Fruit fly (Drosophila melanogaster) whole organism, embryonic: ENCODE results near the gene Ser7.

Experiments used
- Atf6 ChIP-seq: fragments of 200-800 bp; sonication (Bioruptor generic); IDR thresholded peaks from 2 replicates; pipeline ENCODE4 v1.3.6; 2022; ENCODE audit warnings: missing biosample characterization, missing genetic modification characterization
- CG10543 ChIP-seq: fragments of 200-800 bp; sonication (Bioruptor generic); optimal IDR thresholded peaks from 3 replicates; lab custom pipeline; 2017; ENCODE audit warnings: missing biosample characterization, mild to moderate bottlenecking, missing genetic modification characterization, moderate library complexity
- CG10959 ChIP-seq: fragments of 200-800 bp; sonication (Bioruptor generic); IDR thresholded peaks from 2 replicates; pipeline ENCODE4 v1.3.6; 2022; ENCODE audit warnings: missing biosample characterization, missing genetic modification characterization
- CG11398 ChIP-seq: fragments of 200-800 bp; sonication (Bioruptor generic); optimal IDR thresholded peaks from 2 replicates; lab custom pipeline; 2016; ENCODE audit warnings: missing biosample characterization, missing genetic modification characterization
- CG14050 ChIP-seq: fragments of 200-800 bp; sonication (Bioruptor generic); IDR thresholded peaks from 3 replicates; pipeline ENCODE4 v1.3.6; 2022; ENCODE audit warnings: missing biosample characterization, missing genetic modification characterization
- CG17359 ChIP-seq: fragments of 200-800 bp; sonication (Bioruptor generic); optimal IDR thresholded peaks from 3 replicates; lab custom pipeline; 2018; ENCODE audit warnings: missing biosample characterization, mild to moderate bottlenecking, missing genetic modification characterization, moderate library complexity
- CG18476 ChIP-seq: fragments of 200-800 bp; sonication (Bioruptor generic); optimal IDR thresholded peaks from 2 replicates; lab custom pipeline; 2016; ENCODE audit warnings: missing biosample characterization, mild to moderate bottlenecking, missing genetic modification characterization
- CG2875 ChIP-seq: fragments of 200-800 bp; sonication (Bioruptor generic); optimal IDR thresholded peaks from 2 replicates; lab custom pipeline; 2017; ENCODE audit warnings: missing biosample characterization, mild to moderate bottlenecking, missing genetic modification characterization, missing genetic modification reagents
- CG32772 ChIP-seq: fragments of 200-800 bp; sonication (Bioruptor generic); IDR thresholded peaks from 2 replicates; pipeline ENCODE4 v1.3.6; 2022; ENCODE audit warnings: missing biosample characterization, missing genetic modification characterization
- CG3407 ChIP-seq: fragments of 200-800 bp; sonication (Bioruptor generic); optimal IDR thresholded peaks from 2 replicates; lab custom pipeline; 2018; ENCODE audit warnings: missing biosample characterization, mild to moderate bottlenecking, missing genetic modification characterization
- CG34376 ChIP-seq: fragments of 200-800 bp; sonication (Bioruptor generic); optimal IDR thresholded peaks from 2 replicates; lab custom pipeline; 2018; ENCODE audit warnings: missing biosample characterization, mild to moderate bottlenecking, missing genetic modification characterization
- CG3726 ChIP-seq: fragments of 200-800 bp; sonication (Bioruptor generic); IDR thresholded peaks from 3 replicates; pipeline ENCODE4, ENCODE4 v1.3.6; 2022; ENCODE audit warnings: missing biosample characterization, missing genetic modification characterization
- CG4854 ChIP-seq: fragments of 200-800 bp; sonication (Bioruptor generic); optimal IDR thresholded peaks from 2 replicates; lab custom pipeline; 2016; ENCODE audit warnings: missing biosample characterization, missing genetic modification characterization, inconsistent platforms
- CG7372 ChIP-seq: fragments of 200-800 bp; sonication (Bioruptor generic); IDR thresholded peaks from 2 replicates; pipeline ENCODE4 v1.3.6; 2022; ENCODE audit warnings: missing biosample characterization, missing genetic modification characterization
- CTCF ChIP-seq: fragments of 200-800 bp; sonication (Bioruptor generic); optimal IDR thresholded peaks from 2 replicates; lab custom pipeline; 2017; ENCODE audit warnings: missing biosample characterization, mild to moderate bottlenecking, missing genetic modification characterization, moderate library complexity
- Doc3 ChIP-seq: fragments of 200-800 bp; sonication (Bioruptor generic); IDR thresholded peaks from 3 replicates; pipeline ENCODE4 v1.3.6; 2022; ENCODE audit warnings: missing biosample characterization, missing genetic modification characterization; ENCODE audit not compliant: partially characterized antibody
- Eip74EF ChIP-seq, 2 experiments: fragments of 200-800 bp in 1 of 2; fragments of >200 bp in 1 of 2; sonication (Bioruptor generic) in 1 of 2; optimal IDR thresholded peaks; 2 replicates each; lab custom pipeline; 2017 to 2019; ENCODE audit warnings: missing biosample characterization in 2 of 2, missing genetic modification characterization in 2 of 2, mild to moderate bottlenecking in 1 of 2, moderate library complexity in 1 of 2
- Elba2 ChIP-seq: fragments of 200-800 bp; sonication (Bioruptor generic); optimal IDR thresholded peaks from 3 replicates; lab custom pipeline; 2016; ENCODE audit warnings: missing biosample characterization, missing genetic modification characterization
- Fer2 ChIP-seq: fragments of 200-800 bp; sonication (Bioruptor generic); optimal IDR thresholded peaks from 2 replicates; lab custom pipeline; 2018; ENCODE audit warnings: missing biosample characterization, mild to moderate bottlenecking, missing genetic modification characterization, moderate library complexity
- Gsc ChIP-seq: fragments of 200-800 bp; sonication (Bioruptor generic); IDR thresholded peaks from 2 replicates; pipeline ENCODE4 v1.3.6; 2022; ENCODE audit warnings: missing biosample characterization, missing genetic modification characterization
- HLH54F ChIP-seq: fragments of 200-800 bp; sonication (Bioruptor generic); optimal IDR thresholded peaks from 3 replicates; lab custom pipeline; 2016; ENCODE audit warnings: missing biosample characterization, missing genetic modification characterization
- Hand ChIP-seq: fragments of 200-800 bp; sonication (Bioruptor generic); optimal IDR thresholded peaks from 2 replicates; lab custom pipeline; 2017; ENCODE audit warnings: mild to moderate bottlenecking, missing biosample characterization, missing genetic modification reagents, missing genetic modification characterization
- Lpt ChIP-seq: fragments of >200 bp; optimal IDR thresholded peaks from 2 replicates; lab custom pipeline; 2018; ENCODE audit warnings: missing biosample characterization, missing genetic modification characterization
- MESR4 ChIP-seq: fragments of 200-800 bp; sonication (Bioruptor generic); optimal IDR thresholded peaks from 2 replicates; lab custom pipeline; 2018; ENCODE audit warnings: missing biosample characterization, mild to moderate bottlenecking, missing genetic modification characterization, moderate library complexity
- Six4 ChIP-seq: fragments of 200-800 bp; sonication (Bioruptor generic); optimal IDR thresholded peaks from 2 replicates; lab custom pipeline; 2016; ENCODE audit warnings: missing biosample characterization, missing genetic modification characterization
- al ChIP-seq: fragments of 200-800 bp; sonication (Bioruptor generic); IDR thresholded peaks from 2 replicates; pipeline ENCODE4 v1.3.6; 2022; ENCODE audit warnings: missing biosample characterization, missing genetic modification characterization
- ap ChIP-seq: fragments of 200-800 bp; sonication (Bioruptor generic); IDR thresholded peaks from 2 replicates; pipeline ENCODE4 v1.3.6; 2022; ENCODE audit warnings: missing biosample characterization, missing genetic modification characterization
- az2 ChIP-seq: fragments of 200-800 bp; sonication (Bioruptor generic); optimal IDR thresholded peaks from 3 replicates; lab custom pipeline; 2016; ENCODE audit warnings: missing biosample characterization, missing genetic modification characterization
- bowl ChIP-seq: fragments of 200-800 bp; sonication (Bioruptor generic); IDR thresholded peaks from 2 replicates; pipeline ENCODE4 v1.3.6; 2022; ENCODE audit warnings: missing biosample characterization, missing genetic modification characterization
- chif ChIP-seq, 2 experiments: fragments of 200-800 bp; sonication (Bioruptor generic); optimal IDR thresholded peaks; 3 replicates each; lab custom pipeline; 2016; ENCODE audit warnings: missing biosample characterization in 2 of 2, missing genetic modification characterization in 2 of 2
- croc ChIP-seq: fragments of 200-800 bp; sonication (Bioruptor generic); conservative IDR thresholded peaks from 3 replicates; pipeline ENCODE4 v1.3.6; 2022; ENCODE audit warnings: missing biosample characterization, missing genetic modification characterization
- fd102C ChIP-seq: fragments of 200-800 bp; sonication (Bioruptor generic); optimal IDR thresholded peaks from 2 replicates; lab custom pipeline; 2018; ENCODE audit warnings: missing biosample characterization, mild to moderate bottlenecking, missing genetic modification characterization, moderate library complexity
- fu2 ChIP-seq: fragments of 200-800 bp; sonication (Bioruptor generic); optimal IDR thresholded peaks from 2 replicates; lab custom pipeline; 2016; ENCODE audit warnings: missing biosample characterization, missing genetic modification characterization
- grau ChIP-seq: fragments of 200-800 bp; optimal IDR thresholded peaks from 3 replicates; lab custom pipeline; 2019; ENCODE audit warnings: missing biosample characterization, mild to moderate bottlenecking, missing genetic modification characterization, moderate library complexity
- grn ChIP-seq: fragments of 200-800 bp; sonication (Bioruptor generic); optimal IDR thresholded peaks from 3 replicates; lab custom pipeline; 2017; ENCODE audit warnings: missing biosample characterization, missing genetic modification characterization
- hbn ChIP-seq: fragments of 200-800 bp; sonication (Bioruptor generic); IDR thresholded peaks from 2 replicates; pipeline ENCODE4 v1.3.6; 2022; ENCODE audit warnings: missing biosample characterization, missing genetic modification characterization; ENCODE audit not compliant: partially characterized antibody
- her ChIP-seq: fragments of 200-800 bp; sonication (Bioruptor generic); optimal IDR thresholded peaks from 2 replicates; lab custom pipeline; 2016; ENCODE audit warnings: missing biosample characterization, missing genetic modification characterization
- kni ChIP-seq: fragments of 200-800 bp; sonication (Bioruptor generic); optimal IDR thresholded peaks from 3 replicates; lab custom pipeline; 2017; ENCODE audit warnings: mild to moderate bottlenecking, missing biosample characterization, missing genetic modification reagents, missing genetic modification characterization
- lab ChIP-seq: fragments of 200-800 bp; sonication (Bioruptor generic); optimal IDR thresholded peaks from 3 replicates; lab custom pipeline; 2017; ENCODE audit warnings: missing biosample characterization, missing genetic modification characterization, mild to moderate bottlenecking, moderate library complexity, missing genetic modification reagents
- nau ChIP-seq: fragments of 200-800 bp; sonication (Bioruptor generic); optimal IDR thresholded peaks from 3 replicates; lab custom pipeline; 2017; ENCODE audit warnings: missing biosample characterization, mild to moderate bottlenecking, missing genetic modification characterization, missing genetic modification reagents
- pnt ChIP-seq: fragments of 200-800 bp; sonication (Bioruptor generic); optimal IDR thresholded peaks from 3 replicates; lab custom pipeline; 2016; ENCODE audit warnings: missing biosample characterization, missing genetic modification characterization
- schlank ChIP-seq: fragments of 200-800 bp; sonication (Bioruptor generic); optimal IDR thresholded peaks from 2 replicates; lab custom pipeline; 2018; ENCODE audit warnings: missing biosample characterization, mild to moderate bottlenecking, missing genetic modification characterization
- sd ChIP-seq: fragments of 200-800 bp; sonication (Bioruptor generic); optimal IDR thresholded peaks from 3 replicates; lab custom pipeline; 2018; ENCODE audit warnings: missing biosample characterization, mild to moderate bottlenecking, missing genetic modification characterization, moderate library complexity
- so ChIP-seq: fragments of 200-800 bp; sonication (Bioruptor generic); IDR thresholded peaks from 3 replicates; pipeline ENCODE4 v1.3.6; 2022; ENCODE audit warnings: missing biosample characterization, missing genetic modification characterization
- ssp ChIP-seq: fragments of 200-800 bp; sonication (Bioruptor generic); IDR thresholded peaks from 2 replicates; pipeline ENCODE4 v1.3.6; 2022; ENCODE audit warnings: missing biosample characterization, missing genetic modification characterization
- tna ChIP-seq: fragments of 200-800 bp; sonication (Bioruptor generic); IDR thresholded peaks from 2 replicates; pipeline ENCODE4 v1.3.6; 2022; ENCODE audit warnings: missing biosample characterization, missing genetic modification characterization; ENCODE audit not compliant: partially characterized antibody
- ttk ChIP-seq: fragments of 200-800 bp; sonication (Bioruptor generic); IDR thresholded peaks from 2 replicates; pipeline ENCODE4 v2.1.2; 2022; ENCODE audit warnings: missing biosample characterization, missing genetic modification characterization
- usp ChIP-seq: fragments of >200 bp; optimal IDR thresholded peaks from 2 replicates; lab custom pipeline; 2017; ENCODE audit warnings: missing biosample characterization, missing genetic modification characterization
- zen ChIP-seq: fragments of 200-800 bp; sonication (Bioruptor generic); optimal IDR thresholded peaks from 3 replicates; lab custom pipeline; 2018; ENCODE audit warnings: missing biosample characterization, mild to moderate bottlenecking, missing genetic modification characterization, moderate library complexity

Gene Ser7

dm6 chrX:9875948-9876853 lies 11.2 kb downstream of the Ser7 start, which contains the start of gene CG15247 (continued):
- TF ChIP-seq Eip74EF (GFP tag; optimal IDR thresholded peaks at IDR 0.05; lab: Kevin White, UChicago) (peak in 1 of 2 experiments; percentile 16), Lpt (GFP tag; lab: Kevin White, UChicago) (no peak), Gsc (GFP tag; lab: Robert Waterston, UW) (peak; percentile 31; the same call in 1 of the 2 replicates), croc (GFP tag; lab: Robert Waterston, UW) (peak; percentile 71), grau (peak; percentile 89), bowl (GFP tag; lab: Robert Waterston, UW) (peak; percentile 43; the same call in 1 of the 2 replicates), CG32772 (GFP tag; lab: Robert Waterston, UW) (peak; percentile 84), grn (GFP tag; lab: Kevin White, UChicago) (no peak), ttk (peak; percentile 84), az2 (GFP tag; lab: Kevin White, UChicago) (peak; percentile 71), al (GFP tag; lab: Robert Waterston, UW) (peak; percentile 84), pnt (GFP tag; lab: Kevin White, UChicago) (peak; percentile 69), her (GFP tag; lab: Kevin White, UChicago) (no peak), CG3407 (GFP tag; lab: Kevin White, UChicago) (peak; percentile 36), so (GFP tag; lab: Robert Waterston, UW) (peak; percentile 57; the same call in 1 of the 3 replicates), ap (GFP tag; lab: Robert Waterston, UW) (peak; percentile 70), schlank (tag; lab: Kevin White, UChicago) (no peak), HLH54F (GFP tag; lab: Kevin White, UChicago) (peak; percentile 59), Atf6 (GFP tag; lab: Robert Waterston, UW) (peak; percentile 77; the same call in 1 of the 2 replicates), fd102C (GFP tag; lab: Kevin White, UChicago) (no peak), Fer2 (tag; lab: Kevin White, UChicago) (peak; percentile 49), usp (no peak), kni (no peak), hbn (GFP tag; lab: Robert Waterston, UW) (no peak), CG7372 (GFP tag; lab: Robert Waterston, UW) (peak; percentile 76), zen (tag; lab: Kevin White, UChicago) (peak; percentile 40), fu2 (GFP tag; lab: Kevin White, UChicago) (peak; percentile 14), lab (GFP tag; lab: Kevin White, UChicago) (peak; percentile 70), Hand (GFP tag; lab: Kevin White, UChicago) (no peak), CG18476 (peak; percentile 55), Doc3 (no peak), MESR4 (GFP tag; lab: Kevin White, UChicago) (no peak), sd (tag; lab: Kevin White, UChicago) (peak; percentile 66), tna (GFP tag; lab: Robert Waterston, UW) (0 out of 2 replicates have a peak, but pooled peaks have one; percentile 12), CTCF (GFP tag; lab: Kevin White, UChicago) (no peak), CG11398 (GFP tag; lab: Kevin White, UChicago) (no peak), Elba2 (no peak), Six4 (GFP tag; lab: Kevin White, UChicago) (peak; percentile 54), CG10543 (GFP tag; lab: Kevin White, UChicago) (peak; percentile 34), ssp (peak; percentile 64), CG3726 (GFP tag; lab: Robert Waterston, UW) (no peak), chif (GFP tag; optimal IDR thresholded peaks at IDR 0.05; lab: Kevin White, UChicago) (peak; percentile 59 to 63), CG34376 (GFP tag; lab: Kevin White, UChicago) (no peak), CG17359 (peak; percentile 75), CG14050 (GFP tag; lab: Robert Waterston, UW) (peak; percentile 70), CG10959 (0 out of 2 replicates have a peak, but pooled peaks have one; percentile 26), nau (peak; percentile 41), CG2875 (GFP tag; lab: Kevin White, UChicago) (peak; percentile 43), CG4854 (GFP tag; lab: Kevin White, UChicago) (peak; percentile 50)
